Worm (Caenorhabditis elegans): ENCODE data around the gene T02D1.8.

DNA sequence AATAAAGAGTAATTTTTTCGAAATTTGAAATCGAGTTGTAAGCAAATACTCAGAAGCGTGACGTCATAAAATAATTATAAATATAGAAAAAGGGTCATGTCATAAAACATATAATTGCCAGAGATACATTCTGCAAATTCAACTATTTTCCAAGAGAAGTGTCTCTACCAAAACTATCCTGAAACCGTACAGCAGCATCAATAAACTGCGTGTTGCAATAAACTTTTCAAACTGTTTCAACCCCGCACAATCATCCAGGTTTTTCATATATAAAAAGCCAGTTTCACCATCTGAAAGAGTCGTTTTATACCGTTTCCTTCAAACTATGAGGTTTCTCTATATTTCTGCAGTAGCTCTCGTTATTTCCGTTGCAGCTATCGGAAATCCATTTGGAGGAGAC is 43.8 kb downstream of the T02D1.8 start, which contains the start of gene C49C3.11:
- TF ChIP-seq ceh-9 (tag; optimal IDR thresholded peaks at IDR 0.05) (no peak), unc-3 (GFP tag; conservative IDR thresholded peaks at IDR 0.05) (no peak), unc-3 (tag; optimal IDR thresholded peaks at IDR 0.05) (no peak), fkh-6 (tag; optimal IDR thresholded peaks at IDR 0.05) (no peak), ceh-34 (tag; optimal IDR thresholded peaks at IDR 0.05) (no peak), ceh-18 (tag; optimal IDR thresholded peaks at IDR 0.05) (no peak), hlh-30 (tag; optimal IDR thresholded peaks at IDR 0.05; ENCODE audit: insufficient read depth) (no peak), dve-1 (tag; optimal IDR thresholded peaks at IDR 0.05) (no peak), pqm-1 (tag; optimal IDR thresholded peaks at IDR 0.05) (no peak), fkh-10 (GFP tag; optimal IDR thresholded peaks at IDR 0.05) (no peak), Y22D7AL.16 (tag; optimal IDR thresholded peaks at IDR 0.05) (no peak), ama-1 (optimal IDR thresholded peaks at IDR 0.05) (no peak), ceh-22 (tag; optimal IDR thresholded peaks at IDR 0.05) (no peak), nhr-11 (tag; optimal IDR thresholded peaks at IDR 0.05) (no peak)

All from whole organism, late embryonic.